Fruit fly (Drosophila melanogaster) whole organism, embryonic: ENCODE results near the gene pall.

ENCODE experiments used
- Blimp-1 ChIP-seq: fragments of 200-800 bp; sonication (Bioruptor generic); optimal IDR thresholded peaks from 3 replicates; lab custom pipeline; 2018; ENCODE audit warnings: missing biosample characterization, missing genetic modification characterization, mild to moderate bottlenecking, moderate library complexity, missing genetic modification reagents
- CG10267 ChIP-seq: fragments of 200-800 bp; sonication (Bioruptor generic); optimal IDR thresholded peaks from 2 replicates; lab custom pipeline; 2018; ENCODE audit warnings: missing biosample characterization, mild to moderate bottlenecking, missing genetic modification characterization, moderate library complexity
- CG10431 ChIP-seq: fragments of 200-800 bp; sonication (Bioruptor generic); optimal IDR thresholded peaks from 3 replicates; lab custom pipeline; 2018; ENCODE audit warnings: missing biosample characterization, mild to moderate bottlenecking, missing genetic modification characterization
- CG10654 ChIP-seq: fragments of 200-800 bp; sonication (Bioruptor generic); optimal IDR thresholded peaks from 2 replicates; lab custom pipeline; 2016; ENCODE audit warnings: missing biosample characterization, missing genetic modification characterization
- CG12104 ChIP-seq: fragments of 200-800 bp; sonication (Bioruptor generic); optimal IDR thresholded peaks from 3 replicates; lab custom pipeline; 2016; ENCODE audit warnings: missing biosample characterization, missing genetic modification characterization
- CG13424 ChIP-seq: fragments of 200-800 bp; sonication (Bioruptor generic); optimal IDR thresholded peaks from 2 replicates; lab custom pipeline; 2019; ENCODE audit warnings: missing biosample characterization, mild to moderate bottlenecking, missing genetic modification characterization, moderate library complexity
- CG15696 ChIP-seq: fragments of 200-800 bp; sonication (Bioruptor generic); optimal IDR thresholded peaks from 2 replicates; lab custom pipeline; 2019; ENCODE audit warnings: missing biosample characterization, mild to moderate bottlenecking, missing genetic modification characterization, moderate library complexity
- CG17612 ChIP-seq: fragments of 200-800 bp; sonication (Bioruptor generic); IDR thresholded peaks from 2 replicates; pipeline ENCODE4 v1.3.6; 2022; ENCODE audit warnings: missing biosample characterization, missing genetic modification characterization
- CG34422 ChIP-seq: fragments of 200-800 bp; sonication (Bioruptor generic); IDR thresholded peaks from 3 replicates; pipeline ENCODE4 v1.3.6; 2022; ENCODE audit warnings: missing biosample characterization, missing genetic modification characterization
- CG6654 ChIP-seq: fragments of 200-800 bp; sonication (Bioruptor generic); optimal IDR thresholded peaks from 2 replicates; lab custom pipeline; 2017; ENCODE audit warnings: missing biosample characterization, mild to moderate bottlenecking, missing genetic modification characterization
- CG8359 ChIP-seq: fragments of 200-800 bp; sonication (Bioruptor generic); optimal IDR thresholded peaks from 2 replicates; lab custom pipeline; 2017; ENCODE audit warnings: missing biosample characterization, mild to moderate bottlenecking, missing genetic modification characterization, borderline replicate concordance
- CG8478 ChIP-seq: fragments of >200 bp; optimal IDR thresholded peaks from 2 replicates; lab custom pipeline; 2018
- CG9727 ChIP-seq: fragments of 200-800 bp; sonication (Bioruptor generic); optimal IDR thresholded peaks from 3 replicates; lab custom pipeline; 2017; ENCODE audit warnings: missing biosample characterization, mild to moderate bottlenecking, missing genetic modification characterization
- Dip2 ChIP-seq: fragments of 200-800 bp; sonication (Bioruptor generic); IDR thresholded peaks from 2 replicates; pipeline ENCODE4 v1.3.6; 2022; ENCODE audit warnings: missing biosample characterization, missing genetic modification characterization
- HLH3B ChIP-seq: fragments of 200-800 bp; sonication (Bioruptor generic); IDR thresholded peaks from 2 replicates; pipeline ENCODE4 v1.3.6; 2022; ENCODE audit warnings: missing biosample characterization, missing genetic modification characterization
- HLH4C ChIP-seq: fragments of 200-800 bp; sonication (Bioruptor generic); IDR thresholded peaks from 3 replicates; pipeline ENCODE4 v1.3.6; 2022; ENCODE audit warnings: missing biosample characterization, missing genetic modification characterization; ENCODE audit not compliant: partially characterized antibody
- Hmr ChIP-seq: fragments of 200-800 bp; sonication (Bioruptor generic); optimal IDR thresholded peaks from 3 replicates; lab custom pipeline; 2017; ENCODE audit warnings: mild to moderate bottlenecking, missing biosample characterization, missing genetic modification reagents, missing genetic modification characterization
- Lhr ChIP-seq: fragments of 200-800 bp; sonication (Bioruptor generic); optimal IDR thresholded peaks from 3 replicates; lab custom pipeline; 2017; ENCODE audit warnings: mild to moderate bottlenecking, missing biosample characterization, missing genetic modification reagents, missing genetic modification characterization
- Lpt ChIP-seq: fragments of >200 bp; optimal IDR thresholded peaks from 2 replicates; lab custom pipeline; 2018; ENCODE audit warnings: missing biosample characterization, missing genetic modification characterization
- MTF-1 ChIP-seq: fragments of 200-800 bp; sonication (Bioruptor generic); optimal IDR thresholded peaks from 2 replicates; lab custom pipeline; 2018; ENCODE audit warnings: missing biosample characterization, mild to moderate bottlenecking, missing genetic modification characterization, borderline replicate concordance
- Max ChIP-seq: fragments of 200-800 bp; sonication (Bioruptor generic); optimal IDR thresholded peaks from 2 replicates; lab custom pipeline; 2016; ENCODE audit warnings: missing biosample characterization, mild to moderate bottlenecking, missing genetic modification characterization
- Meics ChIP-seq: fragments of 200-800 bp; sonication (Bioruptor generic); optimal IDR thresholded peaks from 2 replicates; lab custom pipeline; 2017; ENCODE audit warnings: missing biosample characterization, mild to moderate bottlenecking, missing genetic modification characterization
- Optix ChIP-seq: fragments of 200-800 bp; sonication (Bioruptor generic); IDR thresholded peaks from 3 replicates; pipeline ENCODE4 v1.3.6; 2022; ENCODE audit warnings: missing biosample characterization, missing genetic modification characterization
- Ptx1 ChIP-seq: fragments of 200-800 bp; sonication (Bioruptor generic); IDR thresholded peaks from 2 replicates; pipeline ENCODE4 v1.3.6; 2022; ENCODE audit warnings: missing biosample characterization, missing genetic modification characterization
- bowl ChIP-seq: fragments of 200-800 bp; sonication (Bioruptor generic); IDR thresholded peaks from 2 replicates; pipeline ENCODE4 v1.3.6; 2022; ENCODE audit warnings: missing biosample characterization, missing genetic modification characterization
- cg ChIP-seq: fragments of 200-800 bp; sonication (Bioruptor generic); optimal IDR thresholded peaks from 3 replicates; lab custom pipeline; 2019; ENCODE audit warnings: missing biosample characterization, mild to moderate bottlenecking, missing genetic modification characterization, moderate library complexity
- danr ChIP-seq: fragments of 200-800 bp; sonication (Bioruptor generic); IDR thresholded peaks from 2 replicates; pipeline ENCODE4 v1.3.6; 2022; ENCODE audit warnings: missing biosample characterization, missing genetic modification characterization
- dati ChIP-seq: fragments of 200-800 bp; sonication (Bioruptor generic); IDR thresholded peaks from 2 replicates; pipeline ENCODE4 v1.3.6; 2022; ENCODE audit warnings: missing biosample characterization, missing genetic modification characterization
- dysf ChIP-seq: fragments of 200-800 bp; sonication (Bioruptor generic); IDR thresholded peaks from 3 replicates; pipeline ENCODE4 v1.3.6; 2022; ENCODE audit warnings: missing biosample characterization, missing genetic modification characterization
- fd96Cb ChIP-seq: fragments of 200-800 bp; sonication (Bioruptor generic); optimal IDR thresholded peaks from 2 replicates; lab custom pipeline; 2018; ENCODE audit warnings: missing biosample characterization, mild to moderate bottlenecking, missing genetic modification characterization, moderate library complexity
- fru ChIP-seq: fragments of >200 bp; optimal IDR thresholded peaks from 2 replicates; lab custom pipeline; 2017
- gfzf ChIP-seq: fragments of 200-800 bp; sonication (Bioruptor generic); optimal IDR thresholded peaks from 2 replicates; lab custom pipeline; 2016; ENCODE audit warnings: missing biosample characterization, mild to moderate bottlenecking, missing genetic modification characterization, moderate library complexity
- gt ChIP-seq: fragments of 200-800 bp; sonication (Bioruptor generic); IDR thresholded peaks from 2 replicates; pipeline ENCODE4 v1.3.6; 2022; ENCODE audit warnings: missing biosample characterization, missing genetic modification characterization
- ken ChIP-seq: fragments of 200-800 bp; sonication (Bioruptor generic); IDR thresholded peaks from 3 replicates; pipeline ENCODE4 v1.3.6; 2022; ENCODE audit warnings: missing biosample characterization, missing genetic modification characterization
- lola ChIP-seq, 3 experiments: fragments of >200 bp in 2 of 3; fragments of 200-800 bp in 1 of 3; sonication (Bioruptor generic) in 1 of 3; optimal IDR thresholded peaks; 2 replicates each; lab custom pipeline; 2017 to 2019; ENCODE audit warnings: missing biosample characterization in 3 of 3, missing genetic modification characterization in 3 of 3, mild to moderate bottlenecking in 1 of 3, moderate library complexity in 1 of 3
- maf-S ChIP-seq: fragments of 200-800 bp; sonication (Bioruptor generic); optimal IDR thresholded peaks from 2 replicates; lab custom pipeline; 2016; ENCODE audit warnings: missing biosample characterization, missing genetic modification characterization
- mam ChIP-seq: fragments of 200-800 bp; sonication (Bioruptor generic); optimal IDR thresholded peaks from 3 replicates; lab custom pipeline; 2016; ENCODE audit warnings: missing biosample characterization, missing genetic modification characterization
- p53 ChIP-seq: fragments of 200-800 bp; sonication (Bioruptor generic); optimal IDR thresholded peaks from 2 replicates; lab custom pipeline; 2016; ENCODE audit warnings: missing biosample characterization, missing genetic modification characterization
- pan ChIP-seq, 4 experiments: fragments of >200 bp in 3 of 4; fragments of 200-800 bp in 1 of 4; sonication (Bioruptor generic) in 1 of 4; optimal IDR thresholded peaks in 3 of 4; IDR thresholded peaks in 1 of 4; 2 replicates each; pipeline versions ENCODE4 v1.3.6 to Lab custom; 2017 to 2022; ENCODE audit warnings: missing biosample characterization in 2 of 4, missing genetic modification characterization in 2 of 4, mixed read lengths in 1 of 4
- phol ChIP-seq: fragments of 200-800 bp; sonication (Bioruptor generic); optimal IDR thresholded peaks from 3 replicates; lab custom pipeline; 2018; ENCODE audit warnings: missing biosample characterization, mild to moderate bottlenecking, missing genetic modification characterization, moderate library complexity
- pnt ChIP-seq: fragments of 200-800 bp; sonication (Bioruptor generic); optimal IDR thresholded peaks from 3 replicates; lab custom pipeline; 2016; ENCODE audit warnings: missing biosample characterization, missing genetic modification characterization
- psq ChIP-seq: fragments of 200-800 bp; sonication (Bioruptor generic); optimal IDR thresholded peaks from 2 replicates; lab custom pipeline; 2017; ENCODE audit warnings: missing biosample characterization, missing genetic modification characterization
- ranshi ChIP-seq: fragments of 200-800 bp; sonication (Bioruptor generic); IDR thresholded peaks from 2 replicates; pipeline ENCODE4 v1.3.6; 2022; ENCODE audit warnings: missing biosample characterization, missing genetic modification characterization
- schlank ChIP-seq: fragments of 200-800 bp; sonication (Bioruptor generic); optimal IDR thresholded peaks from 2 replicates; lab custom pipeline; 2018; ENCODE audit warnings: missing biosample characterization, mild to moderate bottlenecking, missing genetic modification characterization
- seq ChIP-seq: fragments of 200-800 bp; sonication (Bioruptor generic); IDR thresholded peaks from 2 replicates; pipeline ENCODE4 v1.3.6; 2022; ENCODE audit warnings: missing biosample characterization, missing genetic modification characterization
- sima ChIP-seq: fragments of 200-800 bp; sonication (Bioruptor generic); optimal IDR thresholded peaks from 2 replicates; lab custom pipeline; 2016; ENCODE audit warnings: missing biosample characterization, missing genetic modification characterization
- slou ChIP-seq: fragments of 200-800 bp; sonication (Bioruptor generic); optimal IDR thresholded peaks from 3 replicates; lab custom pipeline; 2016; ENCODE audit warnings: missing biosample characterization, missing genetic modification characterization
- sug ChIP-seq: fragments of 200-800 bp; optimal IDR thresholded peaks from 2 replicates; lab custom pipeline; 2019; ENCODE audit warnings: missing biosample characterization, mild to moderate bottlenecking, missing genetic modification characterization, moderate library complexity
- tup ChIP-seq: fragments of 200-800 bp; sonication (Bioruptor generic); optimal IDR thresholded peaks from 2 replicates; lab custom pipeline; 2016; ENCODE audit warnings: missing biosample characterization, mild to moderate bottlenecking, missing genetic modification characterization, moderate library complexity
- wdn ChIP-seq: fragments of 200-800 bp; sonication (Bioruptor generic); IDR thresholded peaks from 2 replicates; pipeline ENCODE4 v1.3.6; 2022; ENCODE audit warnings: missing biosample characterization, missing genetic modification characterization
- zf30C ChIP-seq: fragments of 200-800 bp; sonication (Bioruptor generic); optimal IDR thresholded peaks from 3 replicates; lab custom pipeline; 2018; ENCODE audit warnings: missing biosample characterization, mild to moderate bottlenecking, missing genetic modification characterization

Gene pall

DNA sequence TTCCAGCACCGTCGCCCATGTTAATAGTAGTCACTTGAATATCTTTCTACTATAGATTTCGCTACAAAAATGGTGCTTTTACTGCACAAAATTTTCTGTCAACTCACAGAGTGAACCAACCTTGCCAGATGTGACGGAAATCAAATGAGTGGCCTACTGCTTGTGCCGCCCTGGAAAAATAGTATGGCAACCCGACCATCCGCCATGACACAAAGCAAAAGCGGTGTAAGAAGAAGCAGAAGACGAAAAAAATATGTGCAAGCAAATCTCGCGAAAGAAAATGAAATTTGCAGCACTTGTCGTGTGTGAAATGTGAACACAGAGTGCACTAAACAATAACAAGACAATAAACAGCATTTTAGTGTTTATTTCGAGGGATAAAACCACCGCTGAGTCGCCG, 10.8 kb downstream of the pall start, which contains the start of the genes Uch-L5 and Jarid2 (continued):
- peak; percentile 37; the same call in 1 of the 2 replicates for TF ChIP-seq ranshi (GFP tag; lab: Robert Waterston, UW)
- TF ChIP-seq sima, result no peak
- TF ChIP-seq p53 (GFP tag; lab: Kevin White, UChicago), result peak; percentile 55
- TF ChIP-seq tup (GFP tag; lab: Kevin White, UChicago), result no peak
- no peak for TF ChIP-seq slou
- no peak for TF ChIP-seq gt (GFP tag; lab: Robert Waterston, UW)
- TF ChIP-seq CG12104 (GFP tag; lab: Kevin White, UChicago), result no peak
- TF ChIP-seq CG13424 (tag; lab: Kevin White, UChicago), result peak; percentile 36
- TF ChIP-seq danr (GFP tag; lab: Robert Waterston, UW), result no peak
- no peak for TF ChIP-seq dati (GFP tag; lab: Robert Waterston, UW)
- peak; percentile 62 for TF ChIP-seq MTF-1
- TF ChIP-seq dysf (GFP tag; lab: Robert Waterston, UW), result peak; percentile 41; the same call in 2 of the 3 replicates
- TF ChIP-seq ken (GFP tag; lab: Robert Waterston, UW), result 0 out of 3 replicates have a peak, but pooled peaks have one; percentile 47
- peak; percentile 68 for TF ChIP-seq maf-S (GFP tag; lab: Kevin White, UChicago)
- peak; percentile 52 for TF ChIP-seq Max (GFP tag; lab: Kevin White, UChicago)
- no peak for TF ChIP-seq CG10431 (GFP tag; lab: Kevin White, UChicago)
- TF ChIP-seq CG9727 (GFP tag; lab: Kevin White, UChicago), result no peak
- no peak for TF ChIP-seq fd96Cb (tag; lab: Kevin White, UChicago)
- TF ChIP-seq gfzf (GFP tag; lab: Kevin White, UChicago), result peak; percentile 42
- TF ChIP-seq zf30C (GFP tag; lab: Kevin White, UChicago), result no peak
- TF ChIP-seq pan (optimal IDR thresholded peaks at IDR 0.05; lab: Kevin White, UChicago), result no peak
- no peak for TF ChIP-seq pan (GFP tag; optimal IDR thresholded peaks at IDR 0.05 in 1 of 2, IDR thresholded peaks at IDR 0.05 in 1 of 2)
- no peak for TF ChIP-seq fru (lab: Kevin White, UChicago)
- peak; percentile 60 for TF ChIP-seq Lhr (GFP tag; lab: Kevin White, UChicago)
- no peak for TF ChIP-seq HLH4C (GFP tag; lab: Robert Waterston, UW)
- no peak for TF ChIP-seq CG6654
- TF ChIP-seq HLH3B (GFP tag; lab: Robert Waterston, UW), result no peak
- no peak for TF ChIP-seq seq (GFP tag; lab: Robert Waterston, UW)
- TF ChIP-seq CG8359 (GFP tag; lab: Kevin White, UChicago), result no peak
- TF ChIP-seq sug (tag; lab: Kevin White, UChicago), result peak; percentile 46
- no peak for TF ChIP-seq Blimp-1 (GFP tag; lab: Kevin White, UChicago)
- peak; percentile 53 for TF ChIP-seq psq (GFP tag; lab: Kevin White, UChicago)
- no peak for TF ChIP-seq CG15696 (tag; lab: Kevin White, UChicago)
- TF ChIP-seq Optix (GFP tag; lab: Robert Waterston, UW), result 0 out of 3 replicates have a peak, but pooled peaks have one; percentile 37
- peak; percentile 7 for TF ChIP-seq cg
- no peak for TF ChIP-seq CG17612 (GFP tag; lab: Robert Waterston, UW)
- TF ChIP-seq mam (GFP tag; lab: Kevin White, UChicago), result peak; percentile 76
- peak; percentile 71 for TF ChIP-seq CG10267
- TF ChIP-seq Hmr (GFP tag; lab: Kevin White, UChicago), result peak; percentile 55
- TF ChIP-seq Ptx1 (GFP tag; lab: Robert Waterston, UW), result 0 out of 2 replicates have a peak, but pooled peaks have one; percentile 23
- peak; percentile 57 for TF ChIP-seq Meics
- peak; percentile 83; the same call in 2 of the 3 replicates for TF ChIP-seq CG34422
- peak; percentile 47; the same call in 1 of the 2 replicates for TF ChIP-seq wdn
- TF ChIP-seq pnt, result peak; percentile 57
- TF ChIP-seq CG10654, result peak; percentile 57
- no peak for TF ChIP-seq bowl (GFP tag; lab: Robert Waterston, UW)
- TF ChIP-seq Dip2 (GFP tag; lab: Robert Waterston, UW), result no peak
- peak; percentile 100 for TF ChIP-seq phol (tag; lab: Kevin White, UChicago)
- TF ChIP-seq Lpt (GFP tag; lab: Kevin White, UChicago), result no peak
- no peak for TF ChIP-seq lola (GFP tag; optimal IDR thresholded peaks at IDR 0.05; lab: Kevin White, UChicago)
- no peak for TF ChIP-seq CG8478
- TF ChIP-seq schlank (tag; lab: Kevin White, UChicago), result peak; percentile 28
